Fruit fly (Drosophila melanogaster): ENCODE measurements around the gene Ucp4B.

The Ucp4B gene

dm6 chr2L:5944305-5945282 is 25.1 kb upstream of the Ucp4B start (continued):
- TF ChIP-seq lbe (GFP tag; optimal IDR thresholded peaks at IDR 0.05) (no peak), CG12769 (tag; optimal IDR thresholded peaks at IDR 0.05) (peak; percentile 57), ci (GFP tag; IDR thresholded peaks at IDR 0.05) (peak; percentile 78), CG13287 (GFP tag; IDR thresholded peaks at IDR 0.05; ENCODE audit: partially characterized antibody) (no peak), zen2 (GFP tag; IDR thresholded peaks at IDR 0.05; ENCODE audit: partially characterized antibody) (peak; percentile 53; the same call in 2 of the 3 replicates), exex (tag; optimal IDR thresholded peaks at IDR 0.05) (peak; percentile 96), CG7987 (GFP tag; optimal IDR thresholded peaks at IDR 0.05) (peak; percentile 73), btn (GFP tag; optimal IDR thresholded peaks at IDR 0.05) (no peak), sd (tag; optimal IDR thresholded peaks at IDR 0.05) (peak; percentile 86), gro (GFP tag; optimal IDR thresholded peaks at IDR 0.05) (peak; percentile 67), Atf6 (GFP tag; IDR thresholded peaks at IDR 0.05) (peak; percentile 45; the same call in 1 of the 2 replicates), otp (GFP tag; IDR thresholded peaks at IDR 0.05) (0 out of 3 replicates have a peak, but pooled peaks have one; percentile 18), tgo (GFP tag; IDR thresholded peaks at IDR 0.05) (no peak), sug (tag; optimal IDR thresholded peaks at IDR 0.05) (peak; percentile 97), ftz-f1 (GFP tag; optimal IDR thresholded peaks at IDR 0.05) (peak; percentile 96), Opbp (GFP tag; IDR thresholded peaks at IDR 0.05; ENCODE audit: partially characterized antibody) (peak; percentile 31; the same call in 1 of the 3 replicates), Fer1 (GFP tag; optimal IDR thresholded peaks at IDR 0.05) (no peak), CG16813 (GFP tag; IDR thresholded peaks at IDR 0.05; ENCODE audit: partially characterized antibody) (peak; percentile 46; the same call in 1 of the 3 replicates), Taf1 (GFP tag; IDR thresholded peaks at IDR 0.05) (no peak), CG10959 (GFP tag; IDR thresholded peaks at IDR 0.05) (0 out of 2 replicates have a peak, but pooled peaks have one; percentile 14), hkb (optimal IDR thresholded peaks at IDR 0.05) (no peak), hkb (GFP tag; IDR thresholded peaks at IDR 0.05) (peak; percentile 63; the same call in 1 of the 2 replicates), ERR (GFP tag; optimal IDR thresholded peaks at IDR 0.05) (peak; percentile 70), Trl (optimal IDR thresholded peaks at IDR 0.05) (peak in 1 of 2 experiments; percentile 87), Trl (GFP tag; optimal IDR thresholded peaks at IDR 0.05) (peak; percentile 3), caup (GFP tag; optimal IDR thresholded peaks at IDR 0.05; ENCODE audit: severe bottlenecking) (peak; percentile 39), cwo (GFP tag; optimal IDR thresholded peaks at IDR 0.05) (peak; percentile 95), Kr (GFP tag; optimal IDR thresholded peaks at IDR 0.05) (peak; percentile 7), Xbp1 (GFP tag; optimal IDR thresholded peaks at IDR 0.05) (no peak), CG15479 (GFP tag; optimal IDR thresholded peaks at IDR 0.05) (peak; percentile 14), so (GFP tag; IDR thresholded peaks at IDR 0.05) (peak; percentile 42; the same call in 1 of the 3 replicates), CG32772 (GFP tag; IDR thresholded peaks at IDR 0.05) (no peak), mirr (GFP tag; optimal IDR thresholded peaks at IDR 0.05) (peak; percentile 78), Vsx1 (GFP tag; optimal IDR thresholded peaks at IDR 0.05) (peak; percentile 95), CG10543 (GFP tag; optimal IDR thresholded peaks at IDR 0.05) (peak; percentile 38), shn (GFP tag; optimal IDR thresholded peaks at IDR 0.05) (peak; percentile 13), CG11456 (GFP tag; IDR thresholded peaks at IDR 0.05) (no peak; the same call in 2 of the 3 replicates), sr (GFP tag; IDR thresholded peaks at IDR 0.05) (0 out of 3 replicates have a peak, but pooled peaks have one; percentile 10), ranshi (GFP tag; IDR thresholded peaks at IDR 0.05) (peak; percentile 25; the same call in 1 of the 2 replicates), CG4282 (GFP tag; optimal IDR thresholded peaks at IDR 0.05) (no peak), Dad (GFP tag; optimal IDR thresholded peaks at IDR 0.05) (peak; percentile 34), chm (GFP tag; IDR thresholded peaks at IDR 0.05) (peak; percentile 76; the same call in 1 of the 2 replicates), bsh (GFP tag; optimal IDR thresholded peaks at IDR 0.05) (peak in 1 of 2 experiments; percentile 23), Hey (tag; optimal IDR thresholded peaks at IDR 0.05) (peak; percentile 43), slp2 (GFP tag; optimal IDR thresholded peaks at IDR 0.05) (no peak), pan (optimal IDR thresholded peaks at IDR 0.05) (no peak), pan (GFP tag; optimal IDR thresholded peaks at IDR 0.05 in 1 of 2, IDR thresholded peaks at IDR 0.05 in 1 of 2) (no peak), bigmax (GFP tag; optimal IDR thresholded peaks at IDR 0.05) (no peak)

Measured in whole organism, embryonic.